Worm (Caenorhabditis elegans) whole organism, mixed stage, embryonic: Measurements from ENCODE around the gene C39D10.7.

Experiments
- M03D4.4 ChIP-seq: sonication (generic microtip); optimal IDR thresholded peaks from 2 replicates; lab custom pipeline; 2017; ENCODE audit warnings: mild to moderate bottlenecking, missing genetic modification characterization, missing compliant biosample characterization
- bed-3 ChIP-seq: fragments of 200-800 bp; sonication (Bioruptor generic); optimal IDR thresholded peaks from 3 replicates; lab custom pipeline; 2018; ENCODE audit warnings: mild to moderate bottlenecking, missing genetic modification characterization, moderate library complexity, missing compliant biosample characterization
- blmp-1 ChIP-seq: fragments of 150-350 bp; optimal IDR thresholded peaks from 2 replicates; lab custom pipeline; 2014; ENCODE audit warnings: missing biosample characterization, missing genetic modification characterization
- ceh-39 ChIP-seq: fragments of 150-350 bp; optimal IDR thresholded peaks from 2 replicates; lab custom pipeline; 2014; ENCODE audit warnings: missing biosample characterization, missing genetic modification characterization
- ceh-83 ChIP-seq: fragments of 200-800 bp; sonication (Bioruptor generic); optimal IDR thresholded peaks from 2 replicates; lab custom pipeline; 2018; ENCODE audit warnings: mild to moderate bottlenecking, missing genetic modification characterization, missing compliant biosample characterization
- cnd-1 ChIP-seq: fragments of 200-800 bp; sonication (Bioruptor generic); optimal IDR thresholded peaks from 2 replicates; lab custom pipeline; 2018; ENCODE audit warnings: mild to moderate bottlenecking, missing genetic modification characterization, missing compliant biosample characterization
- drap-1 ChIP-seq: fragments of 200-800 bp; sonication (Bioruptor generic); optimal IDR thresholded peaks from 3 replicates; lab custom pipeline; 2018; ENCODE audit warnings: mild to moderate bottlenecking, missing genetic modification characterization, missing compliant biosample characterization
- elt-1 ChIP-seq: sonication (generic microtip); optimal IDR thresholded peaks from 2 replicates; lab custom pipeline; 2017; ENCODE audit warnings: missing genetic modification characterization, mild to moderate bottlenecking, missing compliant biosample characterization, antibody characterized with exemption, moderate library complexity, borderline replicate concordance; ENCODE audit not compliant: insufficient read depth
- elt-3 ChIP-seq: fragments of 150-350 bp; optimal IDR thresholded peaks from 2 replicates; lab custom pipeline; 2014; ENCODE audit warnings: missing biosample characterization, missing genetic modification characterization
- flh-1 ChIP-seq: fragments of 200-800 bp; sonication (Bioruptor generic); optimal IDR thresholded peaks from 2 replicates; lab custom pipeline; 2018; ENCODE audit warnings: mild to moderate bottlenecking, missing genetic modification characterization, moderate library complexity, missing compliant biosample characterization
- ham-2 ChIP-seq: fragments of 200-800 bp; sonication (Bioruptor generic); optimal IDR thresholded peaks from 2 replicates; lab custom pipeline; 2018; ENCODE audit warnings: mild to moderate bottlenecking, missing genetic modification characterization, missing compliant biosample characterization
- hlh-1 ChIP-seq: fragments of 150-350 bp; optimal IDR thresholded peaks from 2 replicates; lab custom pipeline; 2014; ENCODE audit warnings: missing biosample characterization, missing genetic modification reagents, missing genetic modification characterization
- lin-13 ChIP-seq: fragments of 150-350 bp; optimal IDR thresholded peaks from 2 replicates; lab custom pipeline; 2014; ENCODE audit warnings: missing biosample characterization, missing genetic modification characterization
- lin-32 ChIP-seq: fragments of 200-800 bp; sonication (Bioruptor generic); optimal IDR thresholded peaks from 2 replicates; lab custom pipeline; 2018; ENCODE audit warnings: mild to moderate bottlenecking, missing genetic modification characterization, missing compliant biosample characterization
- lsy-2 ChIP-seq: fragments of 150-350 bp; optimal IDR thresholded peaks from 2 replicates; lab custom pipeline; 2014; ENCODE audit warnings: missing biosample characterization, missing genetic modification characterization
- mab-5 ChIP-seq: fragments of 150-350 bp; optimal IDR thresholded peaks from 2 replicates; lab custom pipeline; 2014; ENCODE audit warnings: missing biosample characterization, missing genetic modification characterization
- mep-1 ChIP-seq: fragments of 150-350 bp; optimal IDR thresholded peaks from 2 replicates; lab custom pipeline; 2017; ENCODE audit warnings: missing biosample characterization, missing genetic modification reagents, missing genetic modification characterization, inconsistent platforms
- mls-2 ChIP-seq: sonication (generic microtip); optimal IDR thresholded peaks from 2 replicates; lab custom pipeline; 2016; ENCODE audit warnings: mild to moderate bottlenecking, missing genetic modification characterization, moderate library complexity, missing compliant biosample characterization
- nhr-12 ChIP-seq: fragments of 150-350 bp; optimal IDR thresholded peaks from 2 replicates; lab custom pipeline; 2014; ENCODE audit warnings: missing biosample characterization, missing genetic modification characterization
- nhr-2 ChIP-seq: fragments of 150-350 bp; optimal IDR thresholded peaks from 2 replicates; lab custom pipeline; 2014; ENCODE audit warnings: missing biosample characterization, missing genetic modification characterization
- nhr-237 ChIP-seq: fragments of 150-350 bp; optimal IDR thresholded peaks from 2 replicates; lab custom pipeline; 2014; ENCODE audit warnings: missing biosample characterization, missing genetic modification characterization
- nhr-28 ChIP-seq: fragments of 150-350 bp; optimal IDR thresholded peaks from 2 replicates; lab custom pipeline; 2014; ENCODE audit warnings: missing biosample characterization, missing genetic modification characterization
- nhr-76 ChIP-seq: sonication (generic microtip); optimal IDR thresholded peaks from 2 replicates; lab custom pipeline; 2017; ENCODE audit warnings: missing biosample characterization, missing genetic modification characterization
- pha-4 ChIP-seq: fragments of 150-350 bp; optimal IDR thresholded peaks from 2 replicates; lab custom pipeline; 2018; ENCODE audit warnings: missing biosample characterization, missing genetic modification reagents, missing genetic modification characterization
- sem-2 ChIP-seq: fragments of 200-800 bp; sonication (Bioruptor generic); optimal IDR thresholded peaks from 2 replicates; lab custom pipeline; 2018; ENCODE audit warnings: mild to moderate bottlenecking, missing genetic modification characterization, missing compliant biosample characterization
- snpc-4 ChIP-seq: fragments of 150-350 bp; optimal IDR thresholded peaks from 2 replicates; lab custom pipeline; 2014; ENCODE audit warnings: missing biosample characterization, missing genetic modification characterization
- unc-120 ChIP-seq: sonication (generic microtip); optimal IDR thresholded peaks from 2 replicates; lab custom pipeline; 2017; ENCODE audit warnings: missing genetic modification characterization, missing compliant biosample characterization; ENCODE audit not compliant: poor library complexity, severe bottlenecking
- unc-39 ChIP-seq: fragments of 150-350 bp; optimal IDR thresholded peaks from 2 replicates; lab custom pipeline; 2014; ENCODE audit warnings: missing biosample characterization, missing genetic modification characterization
- unc-62 ChIP-seq: fragments of 150-350 bp; optimal IDR thresholded peaks from 2 replicates; lab custom pipeline; 2014; ENCODE audit warnings: missing biosample characterization, missing genetic modification reagents, missing genetic modification characterization
- zip-8 ChIP-seq: fragments of 150-350 bp; optimal IDR thresholded peaks from 2 replicates; lab custom pipeline; 2014; ENCODE audit warnings: missing biosample characterization, missing genetic modification characterization
- ztf-11 ChIP-seq: fragments of 150-350 bp; optimal IDR thresholded peaks from 2 replicates; lab custom pipeline; 2014; ENCODE audit warnings: missing biosample characterization, missing genetic modification characterization

The C39D10.7 gene

DNA sequence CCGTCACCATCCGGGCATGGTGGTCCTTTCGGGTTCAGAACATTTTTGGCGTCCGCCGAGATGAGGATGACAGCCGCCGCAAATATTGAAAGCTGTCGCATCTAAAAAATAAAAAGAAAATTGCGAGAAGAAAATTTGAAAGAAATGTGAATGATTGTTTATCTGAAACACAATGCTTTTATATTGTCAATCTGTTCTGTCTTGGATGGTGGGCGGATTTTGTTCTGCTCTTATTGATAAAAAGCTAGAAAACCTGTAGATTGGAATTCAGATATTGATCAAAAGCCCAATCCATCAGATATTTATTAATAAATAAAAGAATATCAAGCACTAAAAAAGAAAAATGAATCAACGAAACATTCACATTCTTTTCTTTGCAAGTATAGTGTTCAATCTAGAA is at the start of gene C39D10.7:
TSS of gene C39D10.7 (minus strand) at position 101 of the 400 bp plus-strand sequence.
- no peak for TF ChIP-seq bed-3 (GFP tag; lab: Kevin White, UChicago)
- no peak for TF ChIP-seq blmp-1
- TF ChIP-seq elt-3: no peak
- no peak for TF ChIP-seq nhr-76 (tag; lab: Kevin White, UChicago)
- no peak for TF ChIP-seq zip-8 (tag; lab: Kevin White, UChicago)
- no peak for TF ChIP-seq pha-4 (tag; lab: Kevin White, UChicago)
- TF ChIP-seq drap-1 (GFP tag; lab: Kevin White, UChicago): no peak
- TF ChIP-seq nhr-12 (tag; lab: Kevin White, UChicago): no peak
- TF ChIP-seq ceh-83 (GFP tag; lab: Kevin White, UChicago): no peak
- no peak for TF ChIP-seq elt-1 (tag; lab: Kevin White, UChicago)
- TF ChIP-seq lin-13 (tag; lab: Kevin White, UChicago): no peak
- TF ChIP-seq lin-32 (GFP tag; lab: Kevin White, UChicago): no peak
- TF ChIP-seq ceh-39 (tag; lab: Kevin White, UChicago): no peak
- TF ChIP-seq ham-2: no peak
- TF ChIP-seq unc-39 (tag; lab: Kevin White, UChicago): no peak
- TF ChIP-seq lsy-2 (tag; lab: Kevin White, UChicago): no peak

DNA sequence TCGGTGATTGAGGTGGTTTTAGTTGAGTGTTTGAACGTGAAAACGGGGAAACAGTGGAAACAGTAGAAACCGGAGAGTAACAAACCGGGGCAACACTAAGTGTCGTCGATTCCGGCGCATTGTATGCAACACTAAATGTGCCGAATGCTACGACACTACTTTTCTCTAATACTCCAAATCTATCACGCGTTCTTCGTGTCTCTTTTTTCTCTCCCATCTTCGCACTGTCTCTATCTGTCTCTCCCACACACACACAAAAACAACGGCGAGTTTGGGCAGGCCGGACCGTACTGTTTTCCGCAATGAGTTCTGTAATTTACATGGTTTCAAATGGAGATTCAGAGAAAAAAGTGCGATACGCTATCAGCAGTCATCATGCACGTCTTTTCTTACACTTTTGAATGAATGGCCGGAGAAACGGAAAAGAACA is 48.3 kb upstream of the C39D10.7 start:
- TF ChIP-seq nhr-237 (tag; lab: Kevin White, UChicago) (no peak), mep-1 (peak; percentile 17), cnd-1 (tag; lab: Kevin White, UChicago) (peak; percentile 5), sem-2 (GFP tag; lab: Kevin White, UChicago) (no peak), hlh-1 (no peak), unc-120 (tag; lab: Kevin White, UChicago) (peak; percentile 26)
- TF ChIP-seq, all 35 proteins: peak for 3

DNA sequence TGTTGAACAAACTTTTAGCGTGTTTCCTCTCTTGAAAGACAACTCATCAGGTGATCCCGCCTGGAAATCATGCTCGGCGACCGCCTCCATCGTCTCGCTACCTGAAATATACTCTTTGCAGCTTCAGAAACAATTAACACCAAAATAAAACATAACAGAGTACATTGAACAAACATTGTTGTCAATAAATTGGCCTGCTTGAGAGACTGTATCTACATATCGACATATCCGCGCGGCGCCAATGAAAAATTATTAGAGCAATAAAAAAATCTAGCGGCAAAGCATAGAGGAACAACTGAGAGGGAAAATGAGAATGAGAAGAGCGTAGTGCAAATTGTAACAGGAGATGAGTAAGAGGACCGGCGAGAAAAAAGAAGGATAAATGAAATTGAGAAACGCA is 47.9 kb upstream of the C39D10.7 start, which contains the start of gene sem-5:
TSS of gene sem-5 (minus strand) at position 101 of the 400 bp plus-strand sequence.
- TF ChIP-seq drap-1 (GFP tag; lab: Kevin White, UChicago): no peak
- peak; percentile 50 for TF ChIP-seq M03D4.4 (tag; lab: Kevin White, UChicago)
- TF ChIP-seq bed-3 (GFP tag; lab: Kevin White, UChicago): no peak
- peak; percentile 39 for TF ChIP-seq ceh-83 (GFP tag; lab: Kevin White, UChicago)

DNA sequence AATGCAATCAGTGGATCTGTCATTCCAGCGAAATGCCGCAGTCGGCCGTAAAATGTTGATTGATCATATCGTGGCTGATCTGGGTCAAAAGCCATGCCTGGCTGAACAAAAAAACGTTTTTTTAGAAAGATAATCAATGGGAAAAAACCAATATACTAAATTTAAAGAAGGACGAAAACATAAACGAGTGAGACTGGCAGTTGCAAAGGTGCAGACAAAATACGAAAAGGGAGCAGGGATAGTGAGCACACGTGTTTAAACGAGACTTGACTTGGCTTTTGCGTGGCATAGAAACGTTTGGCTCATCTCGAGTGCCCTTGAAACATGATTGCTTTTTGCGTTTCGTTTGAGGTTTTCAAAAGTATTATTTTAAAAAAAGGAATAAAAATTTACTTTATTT is 44.5 kb upstream of the C39D10.7 start, which contains the start of gene sfxn-2:
TSS of gene sfxn-2 (minus strand) at position 101 of the 400 bp plus-strand sequence.
- TF ChIP-seq ztf-11 (tag; lab: Kevin White, UChicago) (no peak), elt-1 (tag; lab: Kevin White, UChicago) (no peak), lsy-2 (tag; lab: Kevin White, UChicago) (no peak), unc-62 (GFP tag; lab: Kevin White, UChicago) (no peak), nhr-237 (tag; lab: Kevin White, UChicago) (no peak), mab-5 (tag; lab: Kevin White, UChicago) (no peak), cnd-1 (tag; lab: Kevin White, UChicago) (no peak), flh-1 (GFP tag; lab: Kevin White, UChicago) (no peak), nhr-28 (tag; lab: Kevin White, UChicago) (no peak), nhr-2 (tag; lab: Kevin White, UChicago) (no peak), nhr-12 (tag; lab: Kevin White, UChicago) (no peak), mls-2 (tag; lab: Kevin White, UChicago) (no peak), blmp-1 (no peak), pha-4 (tag; lab: Kevin White, UChicago) (no peak), lin-13 (tag; lab: Kevin White, UChicago) (no peak), bed-3 (GFP tag; lab: Kevin White, UChicago) (no peak), snpc-4 (tag; lab: Kevin White, UChicago) (no peak), ham-2 (no peak)

DNA sequence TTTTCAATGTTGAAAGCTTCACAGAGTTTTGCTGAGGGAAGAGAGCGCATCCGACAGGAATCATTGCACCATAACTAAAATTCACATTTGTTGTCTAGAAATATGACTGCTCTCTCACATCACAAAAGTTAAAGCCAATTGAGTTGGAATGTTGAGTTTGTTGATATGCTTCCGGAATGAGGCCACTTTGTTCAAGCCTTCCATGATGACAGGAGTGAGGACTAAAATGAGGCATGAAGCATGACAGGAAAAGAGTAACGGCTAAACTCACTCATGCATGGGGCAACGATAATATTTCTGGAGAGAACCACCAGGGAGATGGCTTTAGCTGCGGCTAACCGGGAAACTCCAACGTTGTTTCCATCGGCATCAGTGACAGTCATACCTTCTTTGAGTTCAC is 42.7 kb upstream of the C39D10.7 start:
- no peak for TF ChIP-seq bed-3 (GFP tag; lab: Kevin White, UChicago)
